Fruit fly (Drosophila melanogaster) whole organism, adult: ENCODE measurements around the gene CG10470.

ENCODE experiments used
- CG11617 ChIP-seq: fragments of 200-800 bp; sonication (Bioruptor generic); optimal IDR thresholded peaks from 2 replicates; lab custom pipeline; 2017; ENCODE audit warnings: mild to moderate bottlenecking, missing biosample characterization, missing genetic modification reagents, missing genetic modification characterization
- CG12768 ChIP-seq: fragments of 200-800 bp; sonication (Bioruptor generic); optimal IDR thresholded peaks from 2 replicates; lab custom pipeline; 2017; ENCODE audit warnings: missing biosample characterization, missing genetic modification characterization, mild to moderate bottlenecking, moderate library complexity, missing genetic modification reagents
- CG14711 ChIP-seq: fragments of 200-800 bp; sonication (Bioruptor generic); optimal IDR thresholded peaks from 2 replicates; lab custom pipeline; 2018; ENCODE audit warnings: missing biosample characterization, mild to moderate bottlenecking, missing genetic modification characterization, moderate library complexity
- CG1620 ChIP-seq: fragments of 200-800 bp; sonication (Bioruptor generic); optimal IDR thresholded peaks from 2 replicates; lab custom pipeline; 2016; ENCODE audit warnings: missing biosample characterization, missing genetic modification characterization
- CG33017 ChIP-seq: fragments of 200-800 bp; sonication (Bioruptor generic); optimal IDR thresholded peaks from 2 replicates; lab custom pipeline; 2018; ENCODE audit warnings: missing biosample characterization, mild to moderate bottlenecking, missing genetic modification characterization, moderate library complexity
- CG5204 ChIP-seq: fragments of 200-800 bp; sonication (Bioruptor generic); optimal IDR thresholded peaks from 2 replicates; lab custom pipeline; 2016; ENCODE audit warnings: missing biosample characterization, missing genetic modification characterization
- CG7045 ChIP-seq: fragments of 200-800 bp; sonication (Bioruptor generic); optimal IDR thresholded peaks from 2 replicates; lab custom pipeline; 2017; ENCODE audit warnings: missing biosample characterization, mild to moderate bottlenecking, missing genetic modification characterization
- Clk ChIP-seq: fragments of 200-800 bp; sonication (Bioruptor generic); optimal IDR thresholded peaks from 2 replicates; lab custom pipeline; 2017; ENCODE audit warnings: missing biosample characterization, missing genetic modification characterization
- Hr96 ChIP-seq: fragments of 200-800 bp; sonication (Bioruptor generic); optimal IDR thresholded peaks from 2 replicates; lab custom pipeline; 2016; ENCODE audit warnings: missing biosample characterization, missing genetic modification characterization
- Mnt ChIP-seq: fragments of 200-800 bp; sonication (Bioruptor generic); optimal IDR thresholded peaks from 2 replicates; lab custom pipeline; 2016; ENCODE audit warnings: missing biosample characterization, mild to moderate bottlenecking, missing genetic modification characterization
- bab1 ChIP-seq: fragments of 200-800 bp; sonication (Bioruptor generic); optimal IDR thresholded peaks from 3 replicates; lab custom pipeline; 2019; ENCODE audit warnings: missing biosample characterization, mild to moderate bottlenecking, missing genetic modification characterization, moderate library complexity
- cic ChIP-seq: fragments of 200-800 bp; sonication (Bioruptor generic); optimal IDR thresholded peaks from 2 replicates; lab custom pipeline; 2017; ENCODE audit warnings: missing biosample characterization, mild to moderate bottlenecking, missing genetic modification characterization, moderate library complexity
- cnc ChIP-seq, 2 experiments: fragments of >200 bp; optimal IDR thresholded peaks; 2 replicates each; lab custom pipeline; 2017
- kay ChIP-seq: fragments of 200-800 bp; sonication (Bioruptor generic); peaks from one replicate; lab custom pipeline; 2016; ENCODE audit warnings: missing biosample characterization, missing genetic modification characterization, borderline replicate concordance
- ovo ChIP-seq: fragments of 200-800 bp; sonication (Bioruptor generic); optimal IDR thresholded peaks from 2 replicates; lab custom pipeline; 2016; ENCODE audit warnings: missing biosample characterization, missing genetic modification characterization
- pad ChIP-seq: fragments of 200-800 bp; sonication (Bioruptor generic); optimal IDR thresholded peaks from 3 replicates; lab custom pipeline; 2017; ENCODE audit warnings: missing biosample characterization, missing genetic modification characterization, mild to moderate bottlenecking, moderate library complexity, missing genetic modification reagents
- tj ChIP-seq: fragments of 200-800 bp; sonication (Bioruptor generic); optimal IDR thresholded peaks from 3 replicates; lab custom pipeline; 2017; ENCODE audit warnings: missing biosample characterization, mild to moderate bottlenecking, missing genetic modification characterization, moderate library complexity
- toe ChIP-seq: fragments of 200-800 bp; sonication (Bioruptor generic); optimal IDR thresholded peaks from 2 replicates; lab custom pipeline; 2016; ENCODE audit warnings: missing biosample characterization, missing genetic modification characterization

CG10470 gene

DNA sequence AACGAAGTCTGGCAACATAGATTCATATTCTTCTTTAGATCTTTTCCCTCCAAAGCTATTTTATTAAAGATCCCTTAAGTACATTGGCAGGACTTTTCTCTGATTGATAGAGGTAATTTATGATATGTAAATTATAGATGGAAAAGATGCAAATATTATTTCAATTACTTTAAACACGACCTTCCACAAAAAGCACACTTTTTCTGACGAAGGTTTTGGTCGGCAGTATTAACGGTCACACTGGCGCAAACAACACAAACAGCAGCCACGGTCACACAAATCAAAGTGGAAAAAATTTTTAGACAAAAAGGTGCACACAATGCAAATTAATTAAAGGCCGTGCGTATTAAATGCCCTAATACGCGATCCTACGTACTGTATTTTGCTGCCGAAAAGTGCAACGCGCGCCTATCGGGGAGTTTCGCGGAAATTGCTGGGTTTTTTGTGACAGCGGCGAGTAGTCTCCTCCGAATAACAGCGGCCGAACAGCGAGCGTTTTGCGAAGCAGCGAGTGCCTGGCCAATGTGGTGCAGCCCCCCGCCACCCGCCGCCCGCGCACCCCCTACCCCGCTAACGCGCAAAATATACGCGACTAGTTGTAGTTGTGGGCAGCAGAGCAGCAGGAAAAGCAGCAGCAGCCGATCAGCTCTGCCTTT, 5.1 kb downstream of the CG10470 start, which contains the start of gene CG10492:
CG10492 (plus strand) TSS at position 219 of the 656 bp plus-strand sequence.
- TF ChIP-seq CG12768 (GFP tag; lab: Kevin White, UChicago), result peak; percentile 39
- TF ChIP-seq CG5204, result no peak
- TF ChIP-seq tj, result peak; percentile 65
- TF ChIP-seq cic (GFP tag; lab: Kevin White, UChicago), result peak; percentile 55
- no peak for TF ChIP-seq kay (GFP tag; lab: Kevin White, UChicago)
- TF ChIP-seq pad, result peak; percentile 45
- peak; percentile 17 for TF ChIP-seq Clk (GFP tag; lab: Kevin White, UChicago)
- no peak for TF ChIP-seq CG1620 (GFP tag; lab: Kevin White, UChicago)
- peak; percentile 79 for TF ChIP-seq Mnt
- TF ChIP-seq bab1 (GFP tag; lab: Kevin White, UChicago), result peak; percentile 5
- peak; percentile 50 for TF ChIP-seq CG11617

DNA sequence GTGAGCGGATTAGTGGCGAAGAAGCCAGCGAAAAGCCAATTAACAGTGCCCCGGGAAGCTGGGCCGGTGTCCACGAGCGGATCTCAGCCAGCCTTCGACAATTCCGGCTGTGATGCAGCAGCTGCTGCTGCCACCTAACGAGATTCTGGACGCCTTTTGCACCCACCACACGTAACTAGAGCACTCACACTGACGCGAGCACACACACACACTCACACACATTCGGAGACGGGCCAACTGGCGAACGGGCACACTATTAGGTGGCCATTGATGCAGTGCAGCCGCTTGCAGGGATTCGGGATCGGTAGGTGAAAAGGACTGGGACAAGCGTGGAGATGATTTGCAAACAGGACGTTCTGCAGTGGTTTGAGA, 5.6 kb downstream of the CG10470 start:
- TF ChIP-seq pad (no peak), ovo (GFP tag; lab: Kevin White, UChicago) (no peak), Hr96 (GFP tag; lab: Kevin White, UChicago) (no peak), tj (no peak), CG7045 (no peak)

DNA sequence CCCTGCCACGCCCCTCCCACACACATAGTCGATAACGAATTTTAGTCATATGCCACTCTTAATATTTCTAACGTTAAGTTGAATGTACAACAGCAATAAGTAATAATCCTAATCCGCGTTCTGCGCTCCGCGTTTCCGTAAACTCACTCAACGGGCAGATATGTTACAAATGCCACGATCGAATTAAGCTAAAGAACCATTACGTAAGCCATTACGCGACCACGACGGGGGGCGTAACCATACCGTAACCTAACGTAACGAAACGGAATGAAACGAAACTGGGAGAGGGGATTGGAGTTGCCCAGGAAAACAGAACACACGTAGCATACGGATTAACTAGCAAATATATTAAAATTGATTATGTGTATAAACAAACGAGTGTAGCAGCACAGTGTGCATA, 8.9 kb downstream of the CG10470 start:
- TF ChIP-seq ovo (GFP tag; lab: Kevin White, UChicago) (no peak), cnc (optimal IDR thresholded peaks at IDR 0.05; lab: Kevin White, UChicago) (no peak), CG7045 (no peak), cic (GFP tag; lab: Kevin White, UChicago) (no peak), toe (GFP tag; lab: Kevin White, UChicago) (no peak), CG33017 (tag; lab: Kevin White, UChicago) (no peak)

DNA sequence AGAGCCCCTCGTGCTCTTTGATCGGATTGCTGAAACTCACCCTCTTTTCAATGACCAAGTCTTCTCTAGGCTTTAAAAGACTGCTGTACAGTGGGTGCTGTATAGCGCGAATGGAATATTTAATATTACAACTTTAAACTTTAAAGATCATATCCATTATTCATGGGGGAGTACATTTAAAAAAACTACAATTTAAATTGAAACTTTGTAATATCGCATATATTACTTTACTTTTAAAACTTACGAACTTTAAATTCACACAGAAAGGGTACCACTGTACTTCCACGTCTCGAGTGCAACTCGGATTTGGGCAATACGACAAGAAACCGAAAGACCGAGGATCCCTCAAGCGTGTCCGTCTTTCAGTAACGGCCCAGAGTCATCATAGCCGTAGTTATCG, 10.0 kb downstream of the CG10470 start, which contains the start of gene Phlpp:
Phlpp (plus strand) TSS at position 214 of the 400 bp plus-strand sequence.
- TF ChIP-seq bab1 (GFP tag; lab: Kevin White, UChicago) (peak; percentile 42), CG1620 (GFP tag; lab: Kevin White, UChicago) (no peak)

DNA sequence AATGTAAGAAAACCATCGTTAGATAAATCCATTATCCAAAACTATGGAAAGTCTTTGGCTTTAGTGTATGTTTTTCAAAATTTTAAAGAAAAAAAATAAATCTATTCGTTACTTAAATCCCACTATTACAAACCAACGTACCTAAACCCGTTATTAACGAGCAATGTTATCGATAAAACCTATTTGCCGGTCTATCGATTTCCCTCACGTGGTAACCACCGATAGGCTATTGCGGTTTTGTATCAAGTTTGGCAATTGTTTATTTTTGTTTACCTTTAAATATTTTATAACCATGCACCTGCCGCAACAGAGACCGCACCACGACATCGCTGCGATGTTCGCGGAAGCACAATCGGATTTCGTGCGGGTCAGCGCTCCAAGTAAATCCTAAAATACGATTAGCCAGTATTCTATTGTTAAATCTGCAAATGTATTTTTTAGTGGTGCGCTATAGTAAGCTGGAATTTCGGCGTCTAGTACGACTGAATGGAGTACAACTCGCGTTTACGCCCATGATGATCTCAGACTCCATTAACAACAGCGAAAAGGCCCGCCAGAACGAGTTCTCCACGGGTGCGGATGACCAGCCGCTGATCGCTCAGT, 14.3 kb downstream of the CG10470 start, which contains the start of gene Dus4:
Dus4 (plus strand) TSS at position 206 of the 603 bp plus-strand sequence.
- TF ChIP-seq Mnt, result peak; percentile 58
- TF ChIP-seq Hr96 (GFP tag; lab: Kevin White, UChicago), result no peak

DNA sequence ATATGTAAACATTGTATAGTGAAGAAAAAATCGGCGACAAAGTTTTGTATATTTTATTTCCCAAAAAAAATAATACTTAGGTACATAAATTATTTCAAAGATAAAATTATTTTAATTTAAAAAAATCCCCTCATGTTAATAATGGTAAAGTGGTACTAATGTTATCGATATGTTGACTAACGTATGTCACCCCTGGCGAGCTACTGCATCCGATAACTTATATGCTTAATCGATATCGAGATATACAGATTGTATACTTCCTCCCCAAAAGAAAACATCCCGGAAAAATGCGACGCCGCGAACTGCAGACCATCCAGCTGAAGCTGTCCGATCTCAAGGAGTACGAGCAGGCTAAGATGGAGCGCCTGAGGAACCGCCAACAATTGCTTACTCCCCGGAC, 15.8 kb downstream of the CG10470 start, which contains the start of gene CG17343:
CG17343 (plus strand) TSS at position 224 of the 400 bp plus-strand sequence.
- TF ChIP-seq cic (GFP tag; lab: Kevin White, UChicago) (no peak), CG14711 (tag; lab: Kevin White, UChicago) (no peak), ovo (GFP tag; lab: Kevin White, UChicago) (no peak), cnc (optimal IDR thresholded peaks at IDR 0.05; lab: Kevin White, UChicago) (no peak), CG5204 (no peak), toe (GFP tag; lab: Kevin White, UChicago) (no peak), kay (GFP tag; lab: Kevin White, UChicago) (no peak), CG33017 (tag; lab: Kevin White, UChicago) (no peak), Mnt (no peak), CG11617 (no peak), CG1620 (GFP tag; lab: Kevin White, UChicago) (no peak), Hr96 (GFP tag; lab: Kevin White, UChicago) (no peak), CG7045 (no peak), Clk (GFP tag; lab: Kevin White, UChicago) (no peak), CG12768 (GFP tag; lab: Kevin White, UChicago) (no peak), bab1 (GFP tag; lab: Kevin White, UChicago) (no peak), tj (no peak)

DNA sequence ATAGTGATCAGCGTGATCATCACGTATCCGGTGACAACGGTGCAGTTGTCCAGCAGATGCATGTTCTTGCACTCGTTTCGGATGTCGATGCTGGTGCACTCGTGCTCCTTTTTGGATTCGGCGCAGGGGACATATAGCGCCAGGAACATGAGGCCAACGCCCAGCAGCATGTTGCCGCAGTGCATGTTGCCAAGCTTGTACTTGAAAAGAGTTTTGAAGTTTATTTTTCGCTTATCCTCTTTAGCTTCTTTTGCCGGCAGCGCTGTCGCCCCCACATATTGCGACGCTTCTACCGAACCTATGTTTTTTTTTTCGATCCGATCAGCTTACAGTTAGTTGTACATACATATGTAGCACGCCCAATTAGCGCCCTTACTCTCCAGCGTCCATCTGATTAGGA, 19.5 kb downstream of the CG10470 start:
- no peak for TF ChIP-seq kay (GFP tag; lab: Kevin White, UChicago)
- TF ChIP-seq CG14711 (tag; lab: Kevin White, UChicago), result no peak
- no peak for TF ChIP-seq CG7045
- no peak for TF ChIP-seq ovo (GFP tag; lab: Kevin White, UChicago)
- TF ChIP-seq pad, result peak; percentile 32
- TF ChIP-seq cnc (optimal IDR thresholded peaks at IDR 0.05; lab: Kevin White, UChicago), result no peak

DNA sequence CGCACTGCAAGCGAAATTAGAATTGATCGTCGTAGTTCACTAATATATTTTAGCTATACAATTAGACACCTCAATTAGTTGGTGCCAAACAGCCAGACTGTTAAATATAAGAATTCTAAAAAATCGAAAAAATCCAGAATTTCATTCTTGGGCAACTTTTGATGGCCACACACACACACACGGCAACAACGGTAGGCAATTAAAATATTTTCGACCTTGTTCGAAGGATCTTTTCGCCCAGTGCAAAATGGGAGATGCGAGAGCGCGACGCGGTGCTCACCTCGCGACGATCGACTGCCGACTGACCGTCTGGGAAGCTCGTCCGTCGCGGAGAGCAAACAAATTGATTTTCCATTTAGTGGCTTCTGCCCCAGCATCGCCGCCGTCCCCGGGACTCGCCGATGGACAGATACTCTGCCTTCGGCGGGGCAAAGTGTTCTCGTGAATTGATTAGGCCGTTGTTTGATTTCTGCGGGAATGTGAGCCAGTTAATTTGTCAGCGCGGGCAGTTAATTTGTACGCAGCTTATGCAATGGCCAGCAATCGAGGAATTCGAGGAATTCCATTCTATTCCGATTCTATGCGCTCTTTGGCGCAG, 20.8 kb downstream of the CG10470 start, which contains the start of gene CG10702:
CG10702 (minus strand) TSS at position 304 of the 598 bp plus-strand sequence.
- no peak for TF ChIP-seq tj
